Fruit fly (Drosophila melanogaster) whole organism: ENCODE results near the gene CG42816.

Experiments used
- CG8478 ChIP-seq: fragments of >200 bp; optimal IDR thresholded peaks from 2 replicates; lab custom pipeline; 2018; ENCODE audit warnings: inconsistent platforms
- Dll ChIP-seq: fragments of >200 bp; optimal IDR thresholded peaks from 2 replicates; lab custom pipeline; 2017
- EcR ChIP-seq, 2 experiments: fragments of >200 bp; optimal IDR thresholded peaks; 2 replicates each; lab custom pipeline; 2017; ENCODE audit warnings: missing biosample characterization in 2 of 2, missing genetic modification characterization in 2 of 2, missing genetic modification reagents in 2 of 2
- pan ChIP-seq: fragments of >200 bp; optimal IDR thresholded peaks from 2 replicates; lab custom pipeline; 2017
- psq ChIP-seq: fragments of >200 bp; optimal IDR thresholded peaks from 2 replicates; lab custom pipeline; 2017
- usp ChIP-seq: fragments of >200 bp; optimal IDR thresholded peaks from 2 replicates; lab custom pipeline; 2017; ENCODE audit warnings: missing biosample characterization, missing genetic modification characterization, mixed read lengths

dm6 chr3L:17757156-17758083 lies 40.0 kb downstream of the CG42816 start:
- TF ChIP-seq CG8478 (lab: Kevin White, UChicago) (no peak), Dll (lab: Kevin White, UChicago) (no peak), EcR (GFP tag; optimal IDR thresholded peaks at IDR 0.05; lab: Kevin White, UChicago) (no peak), pan (lab: Kevin White, UChicago) (no peak), psq (lab: Kevin White, UChicago) (no peak), usp (GFP tag; lab: Kevin White, UChicago) (no peak)
